Fruit fly (Drosophila melanogaster): Measurements from ENCODE around the gene CG14540.

The CG14540 gene

dm6 chr3R:26005978-26006934 lies 47.2 kb downstream of the CG14540 start (continued):
- TF ChIP-seq pum (GFP tag; optimal IDR thresholded peaks at IDR 0.05) (no peak), Deaf1 (tag; optimal IDR thresholded peaks at IDR 0.05) (peak; percentile 89), CG2120 (GFP tag; optimal IDR thresholded peaks at IDR 0.05) (no peak), CG17802 (tag; optimal IDR thresholded peaks at IDR 0.05) (no peak), nom (GFP tag; optimal IDR thresholded peaks at IDR 0.05) (peak; percentile 81), CG15269 (tag; optimal IDR thresholded peaks at IDR 0.05) (peak; percentile 50), D (optimal IDR thresholded peaks at IDR 0.05) (peak; percentile 49), D (GFP tag; optimal IDR thresholded peaks at IDR 0.05) (peak; percentile 28), pros (GFP tag; optimal IDR thresholded peaks at IDR 0.05) (peak; percentile 100), CG7786 (GFP tag; optimal IDR thresholded peaks at IDR 0.05) (no peak), sqz (GFP tag; optimal IDR thresholded peaks at IDR 0.05) (peak; percentile 98), CG42726 (GFP tag; IDR thresholded peaks at IDR 0.05; ENCODE audit: partially characterized antibody) (peak; percentile 54; the same call in 1 of the 2 replicates), CG13775 (GFP tag; optimal IDR thresholded peaks at IDR 0.05) (no peak), Oli (tag; optimal IDR thresholded peaks at IDR 0.05) (no peak), CG17361 (GFP tag; IDR thresholded peaks at IDR 0.05) (no peak), Sox100B (GFP tag; optimal IDR thresholded peaks at IDR 0.05) (no peak), sd (tag; optimal IDR thresholded peaks at IDR 0.05) (peak; percentile 74), CG7987 (GFP tag; optimal IDR thresholded peaks at IDR 0.05) (no peak), D19B (GFP tag; optimal IDR thresholded peaks at IDR 0.05) (no peak), dpn (GFP tag; optimal IDR thresholded peaks at IDR 0.05) (peak in 1 of 2 experiments; percentile 10), CG13624 (GFP tag; optimal IDR thresholded peaks at IDR 0.05) (no peak), Hmx (GFP tag; optimal IDR thresholded peaks at IDR 0.05) (no peak), sima (GFP tag; optimal IDR thresholded peaks at IDR 0.05) (no peak), gsb-n (tag; optimal IDR thresholded peaks at IDR 0.05) (peak; percentile 78), CG13894 (tag; optimal IDR thresholded peaks at IDR 0.05) (peak; percentile 3), CG6683 (GFP tag; optimal IDR thresholded peaks at IDR 0.05) (no peak), kah (GFP tag; optimal IDR thresholded peaks at IDR 0.05) (peak; percentile 75), dimm (GFP tag; IDR thresholded peaks at IDR 0.05) (no peak), Scr (GFP tag; IDR thresholded peaks at IDR 0.05; ENCODE audit: partially characterized antibody) (no peak), NK7.1 (GFP tag; optimal IDR thresholded peaks at IDR 0.05) (peak; percentile 23), unpg (GFP tag; optimal IDR thresholded peaks at IDR 0.05) (no peak), fd3F (GFP tag; optimal IDR thresholded peaks at IDR 0.05) (no peak), NFAT (GFP tag; IDR thresholded peaks at IDR 0.05) (0 out of 2 replicates have a peak, but pooled peaks have one; percentile 39), YL-1 (GFP tag; optimal IDR thresholded peaks at IDR 0.05) (no peak), Aef1 (GFP tag; IDR thresholded peaks at IDR 0.05) (no peak), inv (GFP tag; IDR thresholded peaks at IDR 0.05; ENCODE audit: partially characterized antibody) (0 out of 2 replicates have a peak, but pooled peaks have one; percentile 15), CG12299 (tag; optimal IDR thresholded peaks at IDR 0.05) (no peak), ro (GFP tag; IDR thresholded peaks at IDR 0.05) (no peak), CG6689 (GFP tag; IDR thresholded peaks at IDR 0.05) (0 out of 2 replicates have a peak, but pooled peaks have one; percentile 14), hkb (optimal IDR thresholded peaks at IDR 0.05) (no peak), hkb (GFP tag; IDR thresholded peaks at IDR 0.05) (peak; percentile 48; the same call in 1 of the 2 replicates), CG10543 (GFP tag; optimal IDR thresholded peaks at IDR 0.05) (peak; percentile 97), Xrp1 (GFP tag; IDR thresholded peaks at IDR 0.05) (no peak), CG15601 (tag; optimal IDR thresholded peaks at IDR 0.05) (peak; percentile 26), CG5245 (GFP tag; optimal IDR thresholded peaks at IDR 0.05) (peak; percentile 10), oc (tag; optimal IDR thresholded peaks at IDR 0.05) (peak; percentile 86), sens-2 (GFP tag; IDR thresholded peaks at IDR 0.05) (peak; percentile 74; the same call in 1 of the 2 replicates), al (GFP tag; IDR thresholded peaks at IDR 0.05) (no peak)
